Fruit fly (Drosophila melanogaster) whole organism, prepupa: ENCODE results near the gene Cyp305a1.
A peak's percentile ranks its signal among the peaks of the same experiment; 100 is the strongest.

Experiments
- CG10631 ChIP-seq: fragments of 200-800 bp; sonication (Bioruptor generic); optimal IDR thresholded peaks from 2 replicates; lab custom pipeline; 2016; ENCODE audit warnings: missing biosample characterization, missing genetic modification characterization
- CG10669 ChIP-seq: fragments of 200-800 bp; sonication (Bioruptor generic); optimal IDR thresholded peaks from 3 replicates; lab custom pipeline; 2018; ENCODE audit warnings: missing biosample characterization, mild to moderate bottlenecking, missing genetic modification characterization, moderate library complexity
- CG11294 ChIP-seq: fragments of 200-800 bp; sonication (Bioruptor generic); IDR thresholded peaks from 2 replicates; pipeline ENCODE4 v1.3.6; 2022; ENCODE audit warnings: missing biosample characterization, missing genetic modification characterization
- CG11762 ChIP-seq: fragments of 200-800 bp; sonication (Bioruptor generic); optimal IDR thresholded peaks from 3 replicates; lab custom pipeline; 2016; ENCODE audit warnings: missing biosample characterization, missing genetic modification characterization; ENCODE audit not compliant: insufficient read depth
- CG15336 ChIP-seq: fragments of 200-800 bp; sonication (Bioruptor generic); IDR thresholded peaks from 2 replicates; pipeline ENCODE4 v1.3.6; 2022; ENCODE audit warnings: missing biosample characterization, missing genetic modification characterization
- CG1621 ChIP-seq: fragments of 200-800 bp; sonication (Bioruptor generic); optimal IDR thresholded peaks from 3 replicates; lab custom pipeline; 2018; ENCODE audit warnings: missing biosample characterization, mild to moderate bottlenecking, missing genetic modification characterization
- CG3032 ChIP-seq: fragments of 200-800 bp; optimal IDR thresholded peaks from 2 replicates; lab custom pipeline; 2019; ENCODE audit warnings: missing biosample characterization, mild to moderate bottlenecking, missing genetic modification characterization, moderate library complexity
- CG31627 ChIP-seq: fragments of 200-800 bp; sonication (Bioruptor generic); optimal IDR thresholded peaks from 3 replicates; lab custom pipeline; 2016; ENCODE audit warnings: missing biosample characterization, missing genetic modification characterization
- CG32006 ChIP-seq: fragments of 200-800 bp; sonication (Bioruptor generic); optimal IDR thresholded peaks from 3 replicates; lab custom pipeline; 2017; ENCODE audit warnings: missing biosample characterization, mild to moderate bottlenecking, missing genetic modification characterization
- CG34406 ChIP-seq: fragments of 200-800 bp; sonication (Bioruptor generic); optimal IDR thresholded peaks from 3 replicates; lab custom pipeline; 2016; ENCODE audit warnings: missing biosample characterization, missing genetic modification characterization
- CG4318 ChIP-seq: fragments of 200-800 bp; sonication (Bioruptor generic); optimal IDR thresholded peaks from 3 replicates; lab custom pipeline; 2017; ENCODE audit warnings: missing biosample characterization, mild to moderate bottlenecking, missing genetic modification characterization
- CG6792 ChIP-seq: fragments of 200-800 bp; sonication (Bioruptor generic); optimal IDR thresholded peaks from 3 replicates; lab custom pipeline; 2016; ENCODE audit warnings: missing biosample characterization, missing genetic modification characterization
- CG6808 ChIP-seq: fragments of 200-800 bp; sonication (Bioruptor generic); optimal IDR thresholded peaks from 3 replicates; lab custom pipeline; 2017; ENCODE audit warnings: missing biosample characterization, missing genetic modification characterization, mild to moderate bottlenecking, moderate library complexity, missing genetic modification reagents
- CG7368 ChIP-seq: fragments of 200-800 bp; sonication (Bioruptor generic); optimal IDR thresholded peaks from 3 replicates; lab custom pipeline; 2016; ENCODE audit warnings: missing biosample characterization, missing genetic modification characterization
- CG8119 ChIP-seq: fragments of 200-800 bp; sonication (Bioruptor generic); IDR thresholded peaks from 3 replicates; pipeline ENCODE4 v1.3.6; 2022; ENCODE audit warnings: missing biosample characterization, missing genetic modification characterization
- CG8632 ChIP-seq: fragments of 200-800 bp; sonication (Bioruptor generic); optimal IDR thresholded peaks from 3 replicates; lab custom pipeline; 2016; ENCODE audit warnings: missing biosample characterization, missing genetic modification characterization
- CG9139 ChIP-seq: fragments of 200-800 bp; sonication (Bioruptor generic); optimal IDR thresholded peaks from 3 replicates; lab custom pipeline; 2017; ENCODE audit warnings: missing biosample characterization, mild to moderate bottlenecking, missing genetic modification characterization
- Eip75B ChIP-seq: fragments of 200-800 bp; sonication (Bioruptor generic); optimal IDR thresholded peaks from 3 replicates; lab custom pipeline; 2016; ENCODE audit warnings: missing biosample characterization, missing genetic modification characterization
- Eip78C ChIP-seq: fragments of 200-800 bp; sonication (Bioruptor generic); peaks from one replicate; lab custom pipeline; 2016; ENCODE audit warnings: missing biosample characterization, missing genetic modification characterization
- Eip93F ChIP-seq: fragments of 200-800 bp; sonication (Bioruptor generic); optimal IDR thresholded peaks from 2 replicates; lab custom pipeline; 2016; ENCODE audit warnings: missing biosample characterization, mild to moderate bottlenecking, missing genetic modification characterization
- Ets96B ChIP-seq: fragments of 200-800 bp; optimal IDR thresholded peaks from 2 replicates; lab custom pipeline; 2019; ENCODE audit warnings: missing biosample characterization, mild to moderate bottlenecking, missing genetic modification characterization, moderate library complexity
- Gug ChIP-seq: fragments of 200-800 bp; sonication (Bioruptor generic); IDR thresholded peaks from 2 replicates; pipeline ENCODE4 v1.3.6; 2022; ENCODE audit warnings: missing biosample characterization, missing genetic modification characterization
- Hr38 ChIP-seq: sonication (Bioruptor generic); optimal IDR thresholded peaks from 2 replicates; lab custom pipeline; 2016; ENCODE audit warnings: missing biosample characterization, missing genetic modification characterization
- Hr4 ChIP-seq: fragments of 200-800 bp; sonication (Bioruptor generic); optimal IDR thresholded peaks from 3 replicates; lab custom pipeline; 2016; ENCODE audit warnings: missing biosample characterization, missing genetic modification characterization
- Met ChIP-seq: fragments of 200-800 bp; sonication (Bioruptor generic); optimal IDR thresholded peaks from 3 replicates; lab custom pipeline; 2016; ENCODE audit warnings: missing biosample characterization, missing genetic modification characterization
- OdsH ChIP-seq: fragments of 200-800 bp; sonication (Bioruptor generic); optimal IDR thresholded peaks from 3 replicates; lab custom pipeline; 2016; ENCODE audit warnings: missing biosample characterization, missing genetic modification characterization
- Sox14 ChIP-seq: fragments of 200-800 bp; sonication (Bioruptor generic); optimal IDR thresholded peaks from 3 replicates; lab custom pipeline; 2016; ENCODE audit warnings: missing biosample characterization, missing genetic modification characterization
- achi ChIP-seq: fragments of 200-800 bp; sonication (Bioruptor generic); optimal IDR thresholded peaks from 3 replicates; lab custom pipeline; 2016; ENCODE audit warnings: missing biosample characterization, missing genetic modification characterization
- cyc ChIP-seq: fragments of 200-800 bp; sonication (Bioruptor generic); optimal IDR thresholded peaks from 3 replicates; lab custom pipeline; 2016; ENCODE audit warnings: missing biosample characterization, missing genetic modification characterization
- dsx ChIP-seq: fragments of 200-800 bp; optimal IDR thresholded peaks from 3 replicates; lab custom pipeline; 2019; ENCODE audit warnings: missing biosample characterization, mild to moderate bottlenecking, missing genetic modification characterization, moderate library complexity; ENCODE audit not compliant: poor library complexity, severe bottlenecking
- eg ChIP-seq: fragments of 200-800 bp; sonication (Bioruptor generic); IDR thresholded peaks from 3 replicates; pipeline ENCODE4 v1.3.6; 2022; ENCODE audit warnings: missing biosample characterization, missing genetic modification characterization
- fkh ChIP-seq: fragments of 200-800 bp; sonication (Bioruptor generic); optimal IDR thresholded peaks from 3 replicates; lab custom pipeline; 2017; ENCODE audit warnings: missing biosample characterization, mild to moderate bottlenecking, missing genetic modification characterization, moderate library complexity
- lz ChIP-seq: fragments of 200-800 bp; sonication (Bioruptor generic); optimal IDR thresholded peaks from 3 replicates; lab custom pipeline; 2016; ENCODE audit warnings: missing biosample characterization, missing genetic modification characterization
- pdm3 ChIP-seq: fragments of 200-800 bp; sonication (Bioruptor generic); optimal IDR thresholded peaks from 3 replicates; lab custom pipeline; 2016; ENCODE audit warnings: missing biosample characterization, missing genetic modification characterization
- spab ChIP-seq: fragments of 200-800 bp; sonication (Bioruptor generic); optimal IDR thresholded peaks from 2 replicates; lab custom pipeline; 2017; ENCODE audit warnings: missing biosample characterization, mild to moderate bottlenecking, missing genetic modification characterization, missing genetic modification reagents
- ss ChIP-seq, 2 experiments: fragments of 200-800 bp; sonication (Bioruptor generic); optimal IDR thresholded peaks; 2 replicates in 1 of 2; 3 replicates in 1 of 2; lab custom pipeline; 2017 to 2018; ENCODE audit warnings: mild to moderate bottlenecking in 2 of 2, missing biosample characterization in 2 of 2, missing genetic modification characterization in 2 of 2, moderate library complexity in 1 of 2
- svp ChIP-seq: fragments of 200-800 bp; sonication (Bioruptor generic); peaks from one replicate; lab custom pipeline; 2016; ENCODE audit warnings: missing biosample characterization, missing genetic modification characterization
- topi ChIP-seq: fragments of 200-800 bp; sonication (Bioruptor generic); optimal IDR thresholded peaks from 3 replicates; lab custom pipeline; 2016; ENCODE audit warnings: missing biosample characterization, missing genetic modification characterization
- vri ChIP-seq: fragments of 200-800 bp; sonication (Bioruptor generic); optimal IDR thresholded peaks from 3 replicates; lab custom pipeline; 2016; ENCODE audit warnings: missing biosample characterization, mild to moderate bottlenecking, missing genetic modification characterization

Gene Cyp305a1

DNA sequence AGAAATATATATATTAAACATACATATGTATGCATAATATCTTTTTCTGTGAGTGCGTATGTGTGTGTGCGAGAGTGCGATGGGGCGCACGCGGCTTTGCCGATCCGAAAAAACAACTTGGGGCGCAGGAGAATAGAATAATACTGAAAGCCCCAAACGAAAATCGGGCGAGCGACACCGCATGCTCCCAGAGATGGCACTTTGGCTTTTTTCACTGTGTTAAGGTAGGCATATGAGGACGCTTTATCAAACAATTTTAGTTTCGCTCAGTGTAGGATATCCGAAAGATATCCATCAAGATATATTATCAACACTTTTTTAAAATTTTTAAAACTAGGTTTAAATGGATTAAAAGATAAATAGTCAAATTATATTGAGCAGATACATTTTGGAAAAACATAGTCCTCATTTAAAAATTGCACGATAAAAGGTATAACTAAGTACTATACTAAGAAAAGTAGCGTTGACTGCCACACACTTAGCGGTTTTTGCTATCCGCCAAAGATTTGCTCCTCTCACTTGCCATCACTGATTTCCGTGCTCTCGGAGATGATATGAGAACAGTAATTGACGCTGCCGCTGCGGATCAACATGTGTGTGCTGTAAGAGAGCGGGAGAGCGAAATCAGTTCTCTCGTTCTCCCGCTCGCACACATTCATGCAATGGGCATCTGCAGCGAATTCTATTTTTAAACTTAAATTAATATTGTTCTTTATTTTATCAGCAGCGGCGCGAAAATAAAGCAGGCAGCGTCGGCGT lies 22.0 kb downstream of the Cyp305a1 start (continued):
- no peak; the same call in 1 of the 2 replicates for TF ChIP-seq Gug (GFP tag; lab: Robert Waterston, UW)
- peak; percentile 73 for TF ChIP-seq CG32006 (GFP tag; lab: Kevin White, UChicago)
- peak; percentile 95 for TF ChIP-seq Eip78C (GFP tag; lab: Kevin White, UChicago)
- no peak for TF ChIP-seq fkh (GFP tag; lab: Kevin White, UChicago)
- peak; percentile 62 for TF ChIP-seq CG4318 (GFP tag; lab: Kevin White, UChicago)
- peak; percentile 80 for TF ChIP-seq Met (GFP tag; lab: Kevin White, UChicago)
- TF ChIP-seq spab (GFP tag; lab: Kevin White, UChicago) = peak; percentile 56
- no peak for TF ChIP-seq vri (GFP tag; lab: Kevin White, UChicago)
- peak; percentile 73 for TF ChIP-seq pdm3 (GFP tag; lab: Kevin White, UChicago)
- TF ChIP-seq CG11762 (GFP tag; lab: Kevin White, UChicago) = peak; percentile 26
- peak; percentile 63 for TF ChIP-seq CG8119 (GFP tag; lab: Robert Waterston, UW)
- TF ChIP-seq CG9139 (GFP tag; lab: Kevin White, UChicago) = peak; percentile 24
- TF ChIP-seq ss (GFP tag; optimal IDR thresholded peaks at IDR 0.05; lab: Kevin White, UChicago) = peak; percentile 49 to 62
- TF ChIP-seq Hr38 (GFP tag; lab: Kevin White, UChicago) = no peak
- TF ChIP-seq CG31627 (GFP tag; lab: Kevin White, UChicago) = peak; percentile 67
- peak; percentile 54 for TF ChIP-seq CG10631
- peak; percentile 80 for TF ChIP-seq lz
- TF ChIP-seq CG7368 (GFP tag; lab: Kevin White, UChicago) = peak; percentile 34

DNA sequence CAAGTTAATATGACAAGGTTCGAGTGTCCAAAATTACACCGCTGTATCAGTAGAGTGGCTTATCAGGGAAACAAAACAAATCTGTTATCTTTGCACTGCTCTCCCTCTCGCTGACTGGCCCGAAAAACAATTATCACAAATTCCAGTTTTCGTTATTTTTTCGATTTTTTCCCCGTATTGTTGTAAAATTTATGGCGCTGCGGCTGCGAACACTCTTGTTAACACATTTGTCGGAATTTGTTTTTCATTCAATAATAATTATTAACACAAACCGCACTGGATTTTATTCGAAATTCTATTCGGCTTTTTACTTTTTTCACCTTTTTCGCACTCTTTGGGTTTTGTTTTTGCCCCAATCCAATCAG lies 22.6 kb downstream of the Cyp305a1 start:
- TF ChIP-seq CG10669 (GFP tag; lab: Kevin White, UChicago) (no peak), OdsH (no peak), cyc (GFP tag; lab: Kevin White, UChicago) (no peak), CG34406 (GFP tag; lab: Kevin White, UChicago) (no peak), Gug (GFP tag; lab: Robert Waterston, UW) (no peak), CG32006 (GFP tag; lab: Kevin White, UChicago) (no peak), CG15336 (GFP tag; lab: Robert Waterston, UW) (no peak)

DNA sequence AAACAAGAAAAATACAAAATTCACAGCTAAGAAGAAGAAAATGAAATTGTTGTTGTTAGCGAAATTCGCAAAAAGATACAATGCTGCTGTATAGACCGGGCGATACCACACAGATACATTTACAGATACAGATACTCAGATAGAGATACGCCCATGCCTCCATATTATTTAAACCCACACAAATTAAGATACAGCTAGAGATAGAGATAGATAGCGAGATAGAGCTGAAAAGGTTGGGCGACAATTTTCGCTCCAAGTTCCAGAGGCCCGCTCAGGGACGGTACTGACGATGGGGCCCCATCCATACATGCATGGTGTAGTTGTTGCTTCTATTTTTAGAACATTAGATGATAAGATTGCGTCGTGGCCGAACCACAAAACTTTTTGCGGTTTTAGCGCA lies 25.5 kb downstream of the Cyp305a1 start:
- TF ChIP-seq svp (GFP tag; lab: Kevin White, UChicago) (no peak), fkh (GFP tag; lab: Kevin White, UChicago) (peak; percentile 40), vri (GFP tag; lab: Kevin White, UChicago) (peak; percentile 4), Eip93F (GFP tag; lab: Kevin White, UChicago) (no peak)
- TF ChIP-seq, all 60 proteins: peak for 2

- TF ChIP-seq CG6808 (GFP tag; lab: Kevin White, UChicago) (no peak), fkh (GFP tag; lab: Kevin White, UChicago) (peak; percentile 49), dsx (no peak)
Observed at dm6 chr3L:19778530-19778929, 34.6 kb downstream of the Cyp305a1 start.

dm6 chr3L:19777279-19777960 lies 35.7 kb downstream of the Cyp305a1 start:
- TF ChIP-seq Ets96B (tag; lab: Kevin White, UChicago) (no peak), Sox14 (no peak), CG1621 (tag; lab: Kevin White, UChicago) (no peak), achi (GFP tag; lab: Kevin White, UChicago) (no peak), Hr4 (GFP tag; lab: Kevin White, UChicago) (no peak), CG8632 (GFP tag; lab: Kevin White, UChicago) (no peak), CG32006 (GFP tag; lab: Kevin White, UChicago) (no peak), CG11294 (GFP tag; lab: Robert Waterston, UW) (no peak), CG7368 (GFP tag; lab: Kevin White, UChicago) (no peak), eg (GFP tag; lab: Robert Waterston, UW) (no peak), fkh (GFP tag; lab: Kevin White, UChicago) (peak; percentile 35), pdm3 (GFP tag; lab: Kevin White, UChicago) (no peak), Eip75B (GFP tag; lab: Kevin White, UChicago) (no peak), CG6792 (no peak), CG11762 (GFP tag; lab: Kevin White, UChicago) (no peak), ss (GFP tag; optimal IDR thresholded peaks at IDR 0.05; lab: Kevin White, UChicago) (no peak), CG6808 (GFP tag; lab: Kevin White, UChicago) (no peak), svp (GFP tag; lab: Kevin White, UChicago) (peak; percentile 84), topi (GFP tag; lab: Kevin White, UChicago) (no peak), CG10669 (GFP tag; lab: Kevin White, UChicago) (no peak), Gug (GFP tag; lab: Robert Waterston, UW) (no peak), CG3032 (tag; lab: Kevin White, UChicago) (no peak), CG10631 (no peak), vri (GFP tag; lab: Kevin White, UChicago) (peak; percentile 38)
